Fruit fly (Drosophila melanogaster) whole organism: ENCODE data around the gene Art4.

ENCODE experiments used
- EcR ChIP-seq, 2 experiments: fragments of >200 bp; optimal IDR thresholded peaks; 2 replicates each; lab custom pipeline; 2017; ENCODE audit warnings: missing biosample characterization in 2 of 2, missing genetic modification characterization in 2 of 2, missing genetic modification reagents in 2 of 2
- usp ChIP-seq: fragments of >200 bp; optimal IDR thresholded peaks from 2 replicates; lab custom pipeline; 2017; ENCODE audit warnings: missing biosample characterization, missing genetic modification characterization, mixed read lengths

DNA sequence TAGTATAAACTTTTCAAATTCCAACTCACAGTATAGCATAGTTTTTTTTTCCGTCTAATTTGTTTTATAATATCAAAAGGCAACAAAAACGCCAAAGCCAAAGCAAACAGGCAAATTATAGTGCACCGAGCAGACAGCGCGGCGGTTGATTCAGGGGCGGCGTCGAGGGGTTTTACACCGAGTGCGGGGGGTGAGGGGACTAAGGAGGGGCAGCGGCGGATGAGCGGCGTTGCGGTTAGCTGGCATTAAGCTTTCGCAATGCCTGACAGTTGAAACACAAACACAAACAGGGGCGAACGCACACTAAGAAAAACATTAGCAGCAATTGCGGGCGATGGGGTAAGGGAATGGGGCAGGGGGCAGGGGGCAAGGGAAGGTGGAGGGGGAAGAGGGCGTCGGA, 39.4 kb downstream of the Art4 start:
- TF ChIP-seq EcR (GFP tag; optimal IDR thresholded peaks at IDR 0.05; lab: Kevin White, UChicago) (no peak), usp (no peak)
